Worm (Caenorhabditis elegans): ENCODE data around the gene ZK742.4.

The ZK742.4 gene

ce11 chrV:7837809-7838208 lies 26.2 kb upstream of the ZK742.4 start, which contains the start of gene ttr-33:
Gene ttr-33, minus strand, starts transcription at chrV:7837909.
- no peak for TF ChIP-seq rnt-1 (tag; optimal IDR thresholded peaks at IDR 0.05)
- peak in 1 of 6 experiments; percentile 3 for TF ChIP-seq elt-3 (tag; optimal IDR thresholded peaks at IDR 0.05)

ce11 chrV:7836911-7837310 lies 25.3 kb upstream of the ZK742.4 start, which contains the start of gene txt-5:
Gene txt-5, minus strand, starts transcription at chrV:7837134.
- TF ChIP-seq fkh-8 (tag; optimal IDR thresholded peaks at IDR 0.05) (no peak), lsy-2 (tag; optimal IDR thresholded peaks at IDR 0.05) (peak in 1 of 2 experiments; percentile 22), ama-1 (optimal IDR thresholded peaks at IDR 0.05) (no peak), nhr-77 (tag; optimal IDR thresholded peaks at IDR 0.05) (no peak), ceh-90 (tag; optimal IDR thresholded peaks at IDR 0.05) (no peak), tlp-1 (tag; optimal IDR thresholded peaks at IDR 0.05) (no peak), mep-1 (tag; optimal IDR thresholded peaks at IDR 0.05) (no peak), snu-23 (GFP tag; optimal IDR thresholded peaks at IDR 0.05) (peak; percentile 53), tbx-2 (tag; optimal IDR thresholded peaks at IDR 0.05) (no peak), pqm-1 (tag; optimal IDR thresholded peaks at IDR 0.05) (no peak), grh-1 (GFP tag; IDR thresholded peaks at IDR 0.05) (no peak), nhr-11 (tag; optimal IDR thresholded peaks at IDR 0.05) (no peak), F16B12.6 (tag; optimal IDR thresholded peaks at IDR 0.05) (no peak), lin-15B (tag; optimal IDR thresholded peaks at IDR 0.05) (no peak), efl-1 (optimal IDR thresholded peaks at IDR 0.05) (no peak), efl-1 (GFP tag; optimal IDR thresholded peaks at IDR 0.05 in 1 of 2) (no peak), hpl-2 (GFP tag; optimal IDR thresholded peaks at IDR 0.05) (no peak), isw-1 (GFP tag; IDR thresholded peaks at IDR 0.05) (no peak), unc-62 (GFP tag; optimal IDR thresholded peaks at IDR 0.05) (no peak), unc-130 (tag; optimal IDR thresholded peaks at IDR 0.05) (no peak), ceh-82 (tag; optimal IDR thresholded peaks at IDR 0.05) (no peak), fkh-10 (GFP tag; optimal IDR thresholded peaks at IDR 0.05) (no peak), snpc-4 (tag; optimal IDR thresholded peaks at IDR 0.05) (no peak), ceh-63 (GFP tag; optimal IDR thresholded peaks at IDR 0.05) (no peak), pax-3 (tag; optimal IDR thresholded peaks at IDR 0.05) (no peak), swsn-7 (tag; optimal IDR thresholded peaks at IDR 0.05) (no peak), dpl-1 (GFP tag; optimal IDR thresholded peaks at IDR 0.05) (no peak), mdl-1 (tag; optimal IDR thresholded peaks at IDR 0.05) (no peak), ztf-4 (tag; optimal IDR thresholded peaks at IDR 0.05) (no peak), egl-27 (tag; optimal IDR thresholded peaks at IDR 0.05) (no peak), zag-1 (tag; optimal IDR thresholded peaks at IDR 0.05) (no peak), nhr-19 (GFP tag; conservative IDR thresholded peaks at IDR 0.05) (peak; percentile 37), sox-4 (tag; optimal IDR thresholded peaks at IDR 0.05) (no peak), ztf-11 (tag; optimal IDR thresholded peaks at IDR 0.05) (no peak), fos-1 (tag; optimal IDR thresholded peaks at IDR 0.05) (no peak), lir-3 (tag; optimal IDR thresholded peaks at IDR 0.05; ENCODE audit: poor library complexity) (no peak), rnt-1 (tag; optimal IDR thresholded peaks at IDR 0.05) (no peak), nhr-85 (tag) (peak; percentile 86), blmp-1 (tag; optimal IDR thresholded peaks at IDR 0.05) (no peak), lin-14 (GFP tag; optimal IDR thresholded peaks at IDR 0.05) (peak; percentile 51), C16A3.4 (tag; optimal IDR thresholded peaks at IDR 0.05) (no peak), nhr-90 (tag; optimal IDR thresholded peaks at IDR 0.05; ENCODE audit: poor library complexity) (peak; percentile 67), Y116A8C.19 (tag; optimal IDR thresholded peaks at IDR 0.05; ENCODE audit: borderline replicate concordance) (no peak), ets-5 (GFP tag; IDR thresholded peaks at IDR 0.05) (no peak), hlh-4 (tag; optimal IDR thresholded peaks at IDR 0.05) (no peak), C34B4.2 (tag; optimal IDR thresholded peaks at IDR 0.05) (no peak), elt-3 (tag; optimal IDR thresholded peaks at IDR 0.05) (peak in 3 of 6 experiments; percentile 43 to 83 (median 68)), lin-35 (GFP tag; optimal IDR thresholded peaks at IDR 0.05) (peak in 1 of 2 experiments; percentile 43), efl-3 (GFP tag; optimal IDR thresholded peaks at IDR 0.05) (no peak), elt-2 (tag; optimal IDR thresholded peaks at IDR 0.05) (no peak), vab-15 (tag; optimal IDR thresholded peaks at IDR 0.05) (no peak), ceh-88 (GFP tag; IDR thresholded peaks at IDR 0.05) (no peak)
